Worm (Caenorhabditis elegans) whole organism, late embryonic: ENCODE measurements around the gene pcf-11.

Experiments
- C08G9.2 ChIP-seq: sonication (generic microtip); optimal IDR thresholded peaks from 2 replicates; lab custom pipeline; 2016; ENCODE audit warnings: mild to moderate bottlenecking, missing genetic modification characterization, moderate library complexity, missing compliant biosample characterization
- C38D4.7 ChIP-seq: fragments of 200-800 bp; sonication (Bioruptor generic); optimal IDR thresholded peaks from 2 replicates; lab custom pipeline; 2018; ENCODE audit warnings: mild to moderate bottlenecking, missing genetic modification characterization, moderate library complexity, missing compliant biosample characterization
- F13H6.1 ChIP-seq: sonication (generic microtip); optimal IDR thresholded peaks from 2 replicates; lab custom pipeline; 2016; ENCODE audit warnings: missing genetic modification characterization, missing compliant biosample characterization
- T23F11.4 ChIP-seq: fragments of 200-800 bp; sonication (Bioruptor generic); optimal IDR thresholded peaks from 2 replicates; lab custom pipeline; 2018; ENCODE audit warnings: mild to moderate bottlenecking, missing genetic modification characterization, missing compliant biosample characterization
- Y22D7AL.16 ChIP-seq: sonication (generic microtip); optimal IDR thresholded peaks from 2 replicates; lab custom pipeline; 2016; ENCODE audit warnings: missing genetic modification characterization, missing compliant biosample characterization
- ama-1 ChIP-seq: fragments of 150-350 bp; optimal IDR thresholded peaks from 2 replicates; lab custom pipeline; 2014
- ceh-14 ChIP-seq: sonication (generic microtip); optimal IDR thresholded peaks from 2 replicates; lab custom pipeline; 2016; ENCODE audit warnings: missing genotype, missing genetic modification characterization, missing compliant biosample characterization
- ceh-19 ChIP-seq: fragments of 200-800 bp; sonication (Bioruptor generic); optimal IDR thresholded peaks from 2 replicates; lab custom pipeline; 2018; ENCODE audit warnings: mild to moderate bottlenecking, missing genetic modification characterization, missing compliant biosample characterization
- ceh-24 ChIP-seq: sonication (generic microtip); optimal IDR thresholded peaks from 2 replicates; lab custom pipeline; 2016; ENCODE audit warnings: mild to moderate bottlenecking, missing genetic modification characterization, missing compliant biosample characterization
- ceh-30 ChIP-seq: fragments of 150-350 bp; optimal IDR thresholded peaks from 2 replicates; lab custom pipeline; 2014; ENCODE audit warnings: missing biosample characterization, missing genetic modification characterization
- ceh-34 ChIP-seq: sonication (generic microtip); optimal IDR thresholded peaks from 2 replicates; lab custom pipeline; 2016; ENCODE audit warnings: mild to moderate bottlenecking, missing genetic modification characterization, missing compliant biosample characterization
- ceh-48 ChIP-seq: sonication (generic microtip); optimal IDR thresholded peaks from 2 replicates; lab custom pipeline; 2016; ENCODE audit warnings: missing genetic modification characterization, inconsistent platforms, missing compliant biosample characterization
- ceh-6 ChIP-seq: fragments of 200-800 bp; sonication (Bioruptor generic); optimal IDR thresholded peaks from 2 replicates; lab custom pipeline; 2018; ENCODE audit warnings: mild to moderate bottlenecking, missing genetic modification characterization, missing compliant biosample characterization
- ceh-9 ChIP-seq: sonication (generic microtip); optimal IDR thresholded peaks from 2 replicates; lab custom pipeline; 2016; ENCODE audit warnings: mild to moderate bottlenecking, missing genetic modification characterization, inconsistent platforms, missing compliant biosample characterization
- dmd-4 ChIP-seq: sonication (generic microtip); optimal IDR thresholded peaks from 2 replicates; lab custom pipeline; 2016; ENCODE audit warnings: borderline replicate concordance, missing genetic modification characterization, missing compliant biosample characterization
- dve-1 ChIP-seq: sonication (generic microtip); optimal IDR thresholded peaks from 2 replicates; lab custom pipeline; 2017; ENCODE audit warnings: antibody characterized with exemption, mild to moderate bottlenecking, missing genetic modification characterization, missing compliant biosample characterization
- elt-2 ChIP-seq: sonication (generic microtip); optimal IDR thresholded peaks from 2 replicates; lab custom pipeline; 2016; ENCODE audit warnings: missing genetic modification reagents, missing genetic modification characterization, missing compliant biosample characterization
- eyg-1 ChIP-seq: sonication (generic microtip); optimal IDR thresholded peaks from 2 replicates; lab custom pipeline; 2016; ENCODE audit warnings: missing genotype, missing genetic modification characterization, missing compliant biosample characterization
- fax-1 ChIP-seq: sonication (generic microtip); optimal IDR thresholded peaks from 2 replicates; lab custom pipeline; 2016; ENCODE audit warnings: missing genotype, missing genetic modification characterization, missing compliant biosample characterization
- fkh-10 ChIP-seq: fragments of 150-350 bp; optimal IDR thresholded peaks from 2 replicates; lab custom pipeline; 2014; ENCODE audit warnings: missing biosample characterization, missing genetic modification reagents, missing genetic modification characterization
- fkh-6 ChIP-seq: sonication (generic microtip); optimal IDR thresholded peaks from 2 replicates; lab custom pipeline; 2016; ENCODE audit warnings: missing genetic modification characterization, missing compliant biosample characterization
- hlh-13 ChIP-seq: fragments of 200-800 bp; sonication (Bioruptor generic); optimal IDR thresholded peaks from 2 replicates; lab custom pipeline; 2018; ENCODE audit warnings: mild to moderate bottlenecking, missing genetic modification characterization, missing compliant biosample characterization
- hlh-30 ChIP-seq: sonication (generic microtip); optimal IDR thresholded peaks from 2 replicates; lab custom pipeline; 2017; ENCODE audit warnings: antibody characterized with exemption, missing genetic modification characterization, missing compliant biosample characterization; ENCODE audit not compliant: insufficient read depth
- hlh-8 ChIP-seq: sonication (generic microtip); optimal IDR thresholded peaks from 2 replicates; lab custom pipeline; 2016; ENCODE audit warnings: missing genotype, missing genetic modification characterization, missing compliant biosample characterization
- lin-11 ChIP-seq: fragments of 200-800 bp; sonication (Bioruptor generic); optimal IDR thresholded peaks from 2 replicates; lab custom pipeline; 2018; ENCODE audit warnings: mild to moderate bottlenecking, missing genetic modification characterization, missing compliant biosample characterization
- nfya-1 ChIP-seq: sonication (generic microtip); optimal IDR thresholded peaks from 2 replicates; lab custom pipeline; 2017; ENCODE audit warnings: missing genetic modification characterization, mild to moderate bottlenecking, missing compliant biosample characterization, antibody characterized with exemption, moderate library complexity
- nhr-232 ChIP-seq: sonication (generic microtip); optimal IDR thresholded peaks from 2 replicates; lab custom pipeline; 2016; ENCODE audit warnings: missing genetic modification characterization, missing compliant biosample characterization
- npax-4 ChIP-seq: sonication (generic microtip); optimal IDR thresholded peaks from 2 replicates; lab custom pipeline; 2016; ENCODE audit warnings: missing genetic modification characterization, missing compliant biosample characterization
- pag-3 ChIP-seq: sonication (generic microtip); optimal IDR thresholded peaks from 2 replicates; lab custom pipeline; 2016; ENCODE audit warnings: missing compliant biosample characterization, missing genetic modification characterization, borderline replicate concordance
- pat-9 ChIP-seq: fragments of 200-800 bp; sonication (Bioruptor generic); optimal IDR thresholded peaks from 2 replicates; lab custom pipeline; 2018; ENCODE audit warnings: mild to moderate bottlenecking, missing genetic modification characterization, moderate library complexity, missing compliant biosample characterization
- pros-1 ChIP-seq: fragments of 150-350 bp; optimal IDR thresholded peaks from 2 replicates; lab custom pipeline; 2014; ENCODE audit warnings: missing biosample characterization, missing genetic modification reagents, missing genetic modification characterization
- ref-2 ChIP-seq: sonication (generic microtip); optimal IDR thresholded peaks from 2 replicates; lab custom pipeline; 2016; ENCODE audit warnings: missing genetic modification characterization, missing compliant biosample characterization
- sox-4 ChIP-seq: sonication (generic microtip); optimal IDR thresholded peaks from 2 replicates; lab custom pipeline; 2017; ENCODE audit warnings: mild to moderate bottlenecking, missing genetic modification characterization, inconsistent platforms, missing compliant biosample characterization
- syd-9 ChIP-seq: sonication (generic microtip); optimal IDR thresholded peaks from 2 replicates; lab custom pipeline; 2016; ENCODE audit warnings: mild to moderate bottlenecking, missing genetic modification characterization, moderate library complexity, missing compliant biosample characterization
- tbx-7 ChIP-seq: sonication (generic microtip); optimal IDR thresholded peaks from 2 replicates; lab custom pipeline; 2016; ENCODE audit warnings: missing genotype, missing genetic modification characterization, missing compliant biosample characterization
- ttx-3 ChIP-seq: sonication (generic microtip); optimal IDR thresholded peaks from 2 replicates; lab custom pipeline; 2016; ENCODE audit warnings: missing genetic modification reagents, missing genetic modification characterization, missing compliant biosample characterization
- unc-3 ChIP-seq, 2 experiments: fragments of 200-800 bp in 1 of 2; sonication (Bioruptor generic) in 1 of 2; sonication (generic microtip) in 1 of 2; conservative IDR thresholded peaks in 1 of 2; optimal IDR thresholded peaks in 1 of 2; 2 replicates each; pipeline versions ENCODE4 v1.3.6 to Lab custom; 2016 to 2022; ENCODE audit warnings: missing compliant biosample characterization in 2 of 2, missing genetic modification characterization in 2 of 2, missing genetic modification reagents in 1 of 2
- unc-42 ChIP-seq: sonication (generic microtip); optimal IDR thresholded peaks from 2 replicates; lab custom pipeline; 2016; ENCODE audit warnings: missing genotype, missing genetic modification characterization, missing compliant biosample characterization
- unc-86 ChIP-seq: sonication (generic microtip); optimal IDR thresholded peaks from 2 replicates; lab custom pipeline; 2016; ENCODE audit warnings: missing genetic modification characterization, missing compliant biosample characterization
- ztf-16 ChIP-seq: sonication (generic microtip); optimal IDR thresholded peaks from 2 replicates; lab custom pipeline; 2017; ENCODE audit warnings: missing genetic modification characterization, missing compliant biosample characterization

pcf-11 gene

DNA sequence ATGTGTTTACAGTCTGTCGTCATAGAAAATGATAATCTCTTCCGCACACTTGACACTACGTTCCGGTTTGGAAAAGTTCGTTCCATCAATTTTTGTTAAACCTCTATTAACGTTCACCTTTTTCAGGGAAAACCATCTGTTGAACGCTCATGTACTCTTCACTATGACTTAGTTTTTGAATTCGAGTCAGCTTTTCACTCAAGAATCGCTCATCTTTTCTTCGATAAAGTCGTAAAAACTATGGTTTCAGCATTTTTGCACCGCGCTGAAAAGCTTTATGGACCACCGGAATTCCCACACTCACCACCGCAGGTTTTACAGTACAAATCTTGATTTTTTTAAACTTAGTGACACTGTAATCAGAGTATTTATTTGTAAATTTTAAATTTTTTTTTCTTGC lies 1.1 kb upstream of the pcf-11 start:
- TF ChIP-seq unc-42 (no peak), hlh-30 (tag; lab: Kevin White, UChicago) (no peak), hlh-13 (GFP tag; lab: Kevin White, UChicago) (no peak)

DNA sequence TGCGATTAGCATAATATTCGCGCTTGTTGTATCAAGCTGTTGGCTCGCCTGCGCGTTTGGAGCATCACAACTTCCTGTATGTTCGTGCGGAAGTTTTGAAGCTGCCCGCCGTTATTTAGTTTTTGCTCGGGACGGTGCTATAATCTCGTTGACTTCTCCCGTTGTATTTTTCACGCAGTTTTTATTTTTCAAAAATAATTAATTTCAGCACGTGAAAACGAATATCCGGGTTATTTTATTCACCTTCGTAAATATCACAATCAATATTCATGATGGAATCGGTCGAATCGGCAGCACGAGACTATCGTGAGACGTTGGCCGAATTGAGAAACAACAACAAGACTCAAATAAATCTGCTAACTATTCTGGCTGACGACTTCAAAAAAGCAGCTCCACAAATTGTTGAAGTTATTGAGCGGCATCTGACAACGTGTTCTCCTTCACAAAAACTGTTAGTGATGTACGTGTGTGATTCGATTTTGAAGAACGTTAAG lies 469 bp downstream of the pcf-11 start:
- TF ChIP-seq ttx-3: no peak
- no peak for TF ChIP-seq syd-9 (tag; lab: Kevin White, UChicago)
- TF ChIP-seq lin-11 (tag; lab: Kevin White, UChicago): no peak
- no peak for TF ChIP-seq pros-1
- TF ChIP-seq ama-1 (lab: Kevin White, UChicago): peak; percentile 34
- TF ChIP-seq T23F11.4: no peak
- TF ChIP-seq npax-4 (tag; lab: Kevin White, UChicago): no peak
- no peak for TF ChIP-seq ceh-6
- no peak for TF ChIP-seq tbx-7 (tag; lab: Kevin White, UChicago)

DNA sequence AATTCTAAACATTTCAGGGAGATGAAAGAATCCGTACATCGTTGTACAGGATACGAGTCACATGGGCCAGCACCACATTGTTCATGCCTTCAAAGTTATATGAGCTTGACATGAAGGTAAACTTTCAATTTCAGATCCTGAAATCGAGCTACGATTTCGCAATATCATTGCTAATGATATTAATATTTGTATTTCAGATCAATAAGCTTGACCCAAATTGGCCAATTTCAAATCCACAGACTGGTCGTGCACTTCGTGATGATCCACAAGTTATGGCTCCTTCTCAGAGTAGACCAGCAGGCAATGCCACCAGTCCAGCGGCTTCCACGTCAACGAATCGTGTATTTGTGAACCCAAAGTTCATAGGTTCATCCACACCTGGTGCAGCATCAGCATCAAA lies 1.7 kb downstream of the pcf-11 start:
- TF ChIP-seq dve-1 (tag; lab: Kevin White, UChicago): no peak
- no peak for TF ChIP-seq ceh-19 (GFP tag; lab: Kevin White, UChicago)
- no peak for TF ChIP-seq hlh-8
- no peak for TF ChIP-seq eyg-1 (tag; lab: Kevin White, UChicago)
- no peak for TF ChIP-seq fkh-10 (GFP tag; lab: Kevin White, UChicago)
- no peak for TF ChIP-seq ceh-30 (tag; lab: Kevin White, UChicago)
- TF ChIP-seq fax-1 (tag; lab: Kevin White, UChicago): no peak
- TF ChIP-seq ceh-9 (tag; lab: Kevin White, UChicago): no peak

DNA sequence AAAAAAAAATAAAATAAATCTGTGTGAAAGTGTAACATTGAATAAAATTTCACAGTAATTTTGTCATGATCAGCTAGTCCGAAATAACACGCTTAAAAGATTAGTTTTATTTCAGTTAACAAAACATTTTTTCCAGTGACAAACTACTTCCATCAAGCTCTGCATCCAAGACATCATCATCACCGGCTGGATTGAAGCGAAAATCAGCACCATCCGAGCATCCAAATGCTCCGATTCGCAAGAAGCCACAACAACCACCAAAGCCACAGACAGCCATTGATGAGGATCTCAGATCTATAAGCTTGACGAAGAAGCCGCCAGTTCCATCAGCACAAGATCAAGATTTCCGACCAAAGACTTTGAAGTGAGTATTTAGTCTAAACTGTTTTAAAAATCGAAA lies 2.5 kb downstream of the pcf-11 start:
- TF ChIP-seq unc-42: no peak
- TF ChIP-seq pag-3 (tag; lab: Kevin White, UChicago): no peak
- no peak for TF ChIP-seq ceh-48
- TF ChIP-seq elt-2 (tag; lab: Kevin White, UChicago): no peak
- no peak for TF ChIP-seq unc-3 (GFP tag; conservative IDR thresholded peaks at IDR 0.05; lab: Robert Waterston, UW)
- no peak for TF ChIP-seq unc-3 (tag; optimal IDR thresholded peaks at IDR 0.05; lab: Kevin White, UChicago)

DNA sequence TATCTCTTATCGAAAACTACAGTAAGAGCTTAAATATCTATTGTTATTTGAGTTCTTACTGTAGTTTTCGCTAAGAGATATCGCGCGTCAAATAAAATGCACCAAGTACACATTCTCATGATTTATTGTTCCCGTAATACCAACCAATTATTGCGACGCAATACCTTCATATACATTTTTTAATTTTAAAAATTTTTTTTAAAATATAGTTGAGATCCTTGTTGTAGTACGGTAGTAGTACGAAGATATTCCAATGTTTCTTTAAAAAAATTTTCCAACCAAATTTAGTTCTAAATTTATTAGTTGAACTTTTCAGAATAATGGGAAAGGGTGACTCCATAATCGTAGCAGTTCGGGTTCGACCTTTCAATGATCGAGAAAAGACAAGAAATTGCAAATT lies 5.9 kb downstream of the pcf-11 start, which contains the start of gene klp-6:
Gene klp-6, plus strand, starts transcription at position 301 of the 400 bp plus-strand sequence.
- TF ChIP-seq nfya-1 (no peak), unc-86 (no peak), ceh-24 (no peak), nhr-232 (no peak), fkh-6 (tag; lab: Kevin White, UChicago) (no peak)

DNA sequence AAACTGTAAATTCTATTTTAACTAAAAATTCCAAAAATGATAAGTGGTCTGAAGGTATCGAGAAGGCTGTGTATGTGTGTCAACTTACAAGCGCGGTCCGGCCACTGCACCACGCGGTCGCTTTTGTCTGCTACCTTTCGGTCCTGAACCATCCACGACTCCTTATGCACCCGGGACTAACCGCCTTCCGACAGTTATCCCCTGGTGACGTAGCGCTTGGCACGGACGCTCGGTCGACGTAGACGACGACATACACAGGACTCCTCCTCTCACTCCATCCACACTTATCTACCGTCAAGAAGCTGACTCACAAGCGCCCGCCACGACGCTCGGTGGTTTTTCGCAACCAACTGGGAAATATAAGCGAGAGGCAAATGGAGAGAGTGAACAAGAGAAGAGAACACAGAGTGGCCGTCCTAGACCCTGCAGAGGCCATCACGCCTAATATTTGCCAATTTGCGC lies 6.7 kb downstream of the pcf-11 start:
- TF ChIP-seq dmd-4 (tag; lab: Kevin White, UChicago) (peak; percentile 92), sox-4 (peak; percentile 75), elt-2 (tag; lab: Kevin White, UChicago) (peak; percentile 95), Y22D7AL.16 (tag; lab: Kevin White, UChicago) (peak; percentile 38), hlh-30 (tag; lab: Kevin White, UChicago) (peak; percentile 47), pros-1 (peak; percentile 24), unc-86 (peak; percentile 75), syd-9 (tag; lab: Kevin White, UChicago) (peak; percentile 87), C38D4.7 (GFP tag; lab: Kevin White, UChicago) (peak; percentile 78), lin-11 (tag; lab: Kevin White, UChicago) (peak; percentile 77), nhr-232 (peak; percentile 81), ceh-9 (tag; lab: Kevin White, UChicago) (peak; percentile 39), ceh-14 (peak; percentile 83), ceh-6 (peak; percentile 84), C08G9.2 (peak; percentile 86), unc-3 (GFP tag; conservative IDR thresholded peaks at IDR 0.05; lab: Robert Waterston, UW) (peak; percentile 67), unc-3 (tag; optimal IDR thresholded peaks at IDR 0.05; lab: Kevin White, UChicago) (peak; percentile 91), F13H6.1 (tag; lab: Kevin White, UChicago) (peak; percentile 85), nfya-1 (peak; percentile 72), ztf-16 (peak; percentile 86), T23F11.4 (peak; percentile 93), pat-9 (tag; lab: Kevin White, UChicago) (peak; percentile 81), ref-2 (peak; percentile 91), eyg-1 (tag; lab: Kevin White, UChicago) (peak; percentile 80), hlh-8 (peak; percentile 52), ceh-19 (GFP tag; lab: Kevin White, UChicago) (peak; percentile 90), ceh-34 (tag; lab: Kevin White, UChicago) (peak; percentile 96)
